Worm (Caenorhabditis elegans): ENCODE data around the gene ifbp-1.
A peak's percentile ranks its signal among the peaks of the same experiment; 100 is the strongest.

Gene ifbp-1

ce11 chrV:13380178-13380577 is at the start of gene ifbp-1:
Gene ifbp-1 (minus strand): TSS chrV:13380262.
- TF ChIP-seq isw-1 (GFP tag; IDR thresholded peaks at IDR 0.05) (no peak), nhr-71 (tag; optimal IDR thresholded peaks at IDR 0.05) (peak; percentile 85), hlh-17 (GFP tag; optimal IDR thresholded peaks at IDR 0.05; ENCODE audit: borderline replicate concordance) (no peak), sup-37 (GFP tag; optimal IDR thresholded peaks at IDR 0.05) (no peak), hpl-2 (GFP tag; optimal IDR thresholded peaks at IDR 0.05) (no peak), ces-1 (GFP tag; optimal IDR thresholded peaks at IDR 0.05) (no peak), mep-1 (tag; optimal IDR thresholded peaks at IDR 0.05) (peak; percentile 69), tbx-2 (tag; optimal IDR thresholded peaks at IDR 0.05) (peak; percentile 72), pqm-1 (tag; optimal IDR thresholded peaks at IDR 0.05) (no peak), fkh-4 (tag; optimal IDR thresholded peaks at IDR 0.05; ENCODE audit: borderline replicate concordance) (no peak), nhr-20 (tag; optimal IDR thresholded peaks at IDR 0.05) (peak; percentile 89), ceh-90 (tag; optimal IDR thresholded peaks at IDR 0.05) (no peak), pax-3 (tag; optimal IDR thresholded peaks at IDR 0.05) (peak; percentile 10), hlh-4 (tag; optimal IDR thresholded peaks at IDR 0.05) (no peak), dpl-1 (GFP tag; optimal IDR thresholded peaks at IDR 0.05) (peak; percentile 26 to 74 (median 51)), nhr-77 (tag; optimal IDR thresholded peaks at IDR 0.05) (no peak), ceh-8 (GFP tag; optimal IDR thresholded peaks at IDR 0.05) (no peak), vab-15 (tag; optimal IDR thresholded peaks at IDR 0.05) (peak; percentile 80), nhr-76 (tag; optimal IDR thresholded peaks at IDR 0.05) (no peak), egl-27 (tag; optimal IDR thresholded peaks at IDR 0.05) (peak in 1 of 2 experiments; percentile 41), ceh-88 (GFP tag; IDR thresholded peaks at IDR 0.05) (no peak), xbp-1 (tag; optimal IDR thresholded peaks at IDR 0.05) (peak; percentile 40), snpc-4 (tag; optimal IDR thresholded peaks at IDR 0.05) (no peak), unc-130 (tag; optimal IDR thresholded peaks at IDR 0.05) (peak; percentile 87), mdl-1 (tag; optimal IDR thresholded peaks at IDR 0.05) (peak in 1 of 2 experiments; percentile 92), snu-23 (GFP tag; optimal IDR thresholded peaks at IDR 0.05) (peak; percentile 82), mef-2 (tag; optimal IDR thresholded peaks at IDR 0.05) (no peak), nhr-90 (tag; optimal IDR thresholded peaks at IDR 0.05; ENCODE audit: poor library complexity) (peak; percentile 85), swsn-7 (tag; optimal IDR thresholded peaks at IDR 0.05) (peak; percentile 38), lsy-2 (tag; optimal IDR thresholded peaks at IDR 0.05) (peak; percentile 57 to 82), rnt-1 (tag; optimal IDR thresholded peaks at IDR 0.05) (peak; percentile 36), irx-1 (tag; optimal IDR thresholded peaks at IDR 0.05) (peak; percentile 20), nhr-47 (tag; optimal IDR thresholded peaks at IDR 0.05) (peak; percentile 70), ztf-11 (tag; optimal IDR thresholded peaks at IDR 0.05) (no peak), lir-3 (tag; optimal IDR thresholded peaks at IDR 0.05; ENCODE audit: poor library complexity) (no peak), unc-86 (tag; optimal IDR thresholded peaks at IDR 0.05) (no peak), fkh-8 (tag; optimal IDR thresholded peaks at IDR 0.05) (no peak), dsc-1 (tag; optimal IDR thresholded peaks at IDR 0.05) (no peak), blmp-1 (tag; optimal IDR thresholded peaks at IDR 0.05) (peak; percentile 86), zag-1 (tag; optimal IDR thresholded peaks at IDR 0.05) (no peak), nhr-84 (tag; optimal IDR thresholded peaks at IDR 0.05) (no peak), ama-1 (optimal IDR thresholded peaks at IDR 0.05) (no peak), elt-3 (tag; optimal IDR thresholded peaks at IDR 0.05) (peak; percentile 39 to 96 (median 91)), ceh-63 (GFP tag; optimal IDR thresholded peaks at IDR 0.05) (no peak), elt-2 (tag; optimal IDR thresholded peaks at IDR 0.05) (no peak), nhr-85 (tag) (peak; percentile 100), unc-62 (GFP tag; optimal IDR thresholded peaks at IDR 0.05) (no peak), grh-1 (GFP tag; IDR thresholded peaks at IDR 0.05) (peak; percentile 100), efl-1 (optimal IDR thresholded peaks at IDR 0.05) (peak; percentile 16 to 47), efl-1 (GFP tag; optimal IDR thresholded peaks at IDR 0.05 in 1 of 2) (peak in 1 of 2 experiments; percentile 95), lin-35 (GFP tag; optimal IDR thresholded peaks at IDR 0.05) (peak; percentile 40 to 82), lin-14 (GFP tag; optimal IDR thresholded peaks at IDR 0.05) (peak; percentile 96), C16A3.4 (tag; optimal IDR thresholded peaks at IDR 0.05) (peak; percentile 55)
